Fruit fly (Drosophila melanogaster) ovary, adult (tissue): ENCODE measurements around the gene Clc.

ENCODE experiments used
- CG17801 ChIP-seq: fragments of 200-800 bp; optimal IDR thresholded peaks from 2 replicates; lab custom pipeline; 2019; ENCODE audit warnings: missing biosample characterization, mild to moderate bottlenecking, missing genetic modification characterization, moderate library complexity; ENCODE audit not compliant: partially characterized antibody

The Clc gene

DNA sequence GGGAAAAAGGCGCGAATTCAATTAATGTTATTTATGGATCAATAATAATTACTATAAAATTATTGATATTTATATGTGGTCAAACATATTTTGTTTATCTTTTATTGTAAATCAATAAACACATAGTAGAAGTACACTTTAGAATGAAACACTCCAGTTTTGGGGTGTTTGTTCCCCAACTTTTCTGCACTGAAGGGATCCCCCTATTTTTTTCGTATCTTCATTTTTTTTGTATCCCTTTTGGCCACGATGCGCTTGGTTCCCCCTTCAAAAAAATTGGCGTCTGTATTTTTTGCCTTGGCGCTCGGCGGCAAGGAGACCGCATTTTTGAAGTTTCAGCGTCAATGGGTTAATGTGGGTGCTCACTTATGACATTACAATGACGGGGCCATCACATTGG lies at the start of gene Clc:
TSS of gene Clc (plus strand) at position 301 of the 400 bp plus-strand sequence.
- TF ChIP-seq CG17801 (GFP tag; lab: Kevin White, UChicago): no peak

DNA sequence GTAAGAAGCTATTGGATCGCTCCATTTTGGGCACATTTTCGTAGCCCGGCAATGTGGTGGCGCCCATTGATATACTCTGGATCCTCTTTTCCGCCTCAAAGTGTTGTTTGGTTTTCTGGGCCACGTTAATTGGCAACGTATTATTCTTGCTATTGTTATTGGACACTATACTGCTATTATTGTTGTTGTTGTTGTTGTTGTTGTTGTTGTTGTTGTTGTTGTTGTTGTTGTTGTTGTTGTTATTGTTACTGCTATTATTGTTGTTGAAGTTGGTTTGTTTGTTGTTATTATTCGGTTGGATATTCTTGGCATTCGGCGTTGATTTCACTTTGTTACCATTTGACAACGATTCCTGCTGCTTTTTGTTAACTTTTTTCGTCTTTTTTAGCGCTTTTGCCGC lies 49.0 kb upstream of the Clc start:
- no peak for TF ChIP-seq CG17801 (GFP tag; lab: Kevin White, UChicago)

DNA sequence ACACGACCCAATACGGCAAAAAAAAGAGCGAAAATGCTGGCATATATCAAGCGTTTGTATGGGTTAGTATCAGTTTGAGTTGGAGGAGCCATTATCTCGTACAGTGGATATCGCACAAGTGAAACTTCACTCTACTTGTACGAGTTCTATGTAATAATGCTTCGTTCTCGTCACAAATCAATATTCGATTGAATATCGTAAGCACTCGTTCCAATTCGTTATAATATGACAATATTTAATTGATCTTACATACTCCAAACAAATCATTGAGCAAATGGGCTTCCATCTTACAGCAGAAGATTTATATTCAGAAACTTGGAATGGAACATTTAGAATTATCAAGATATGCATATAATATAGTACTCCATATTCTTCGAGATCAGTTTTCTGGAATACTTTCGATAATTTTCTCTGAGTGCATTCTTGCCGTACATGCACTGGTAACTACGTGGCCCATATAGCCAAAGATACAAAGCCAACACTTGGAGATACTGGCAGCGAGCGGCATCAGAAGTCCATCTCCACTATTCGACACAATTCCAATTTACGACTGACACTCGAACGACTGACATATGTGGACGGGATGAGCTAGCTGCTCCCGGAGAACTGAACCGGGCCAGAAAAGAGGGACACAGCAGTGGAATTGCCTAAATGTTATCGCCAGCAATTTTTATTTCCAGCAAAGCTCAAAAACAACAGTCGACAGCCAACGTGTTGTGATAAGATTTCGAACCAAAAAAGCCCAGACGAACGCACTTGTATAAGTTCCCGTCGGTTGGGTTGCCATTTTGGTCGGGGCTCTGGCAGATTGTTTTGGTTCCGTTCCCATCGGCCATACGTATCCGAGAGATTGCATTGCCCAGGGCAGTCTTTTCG lies 47.7 kb upstream of the Clc start:
- TF ChIP-seq CG17801 (GFP tag; lab: Kevin White, UChicago): no peak

DNA sequence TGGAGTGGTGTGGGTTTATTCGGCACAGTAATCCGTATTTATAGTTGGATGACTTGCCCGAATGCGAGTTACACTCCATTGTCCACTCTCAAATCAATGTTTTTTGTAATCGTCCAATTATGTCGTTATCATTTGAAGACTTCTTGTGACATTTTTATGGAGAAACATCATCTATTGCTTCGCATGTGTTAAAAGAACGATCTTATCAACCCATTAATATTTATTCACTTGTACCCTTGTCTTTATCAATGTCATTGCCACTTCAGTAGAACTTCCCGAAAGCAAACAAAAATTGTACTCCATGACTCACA lies 47.1 kb upstream of the Clc start:
- TF ChIP-seq CG17801 (GFP tag; lab: Kevin White, UChicago): no peak

DNA sequence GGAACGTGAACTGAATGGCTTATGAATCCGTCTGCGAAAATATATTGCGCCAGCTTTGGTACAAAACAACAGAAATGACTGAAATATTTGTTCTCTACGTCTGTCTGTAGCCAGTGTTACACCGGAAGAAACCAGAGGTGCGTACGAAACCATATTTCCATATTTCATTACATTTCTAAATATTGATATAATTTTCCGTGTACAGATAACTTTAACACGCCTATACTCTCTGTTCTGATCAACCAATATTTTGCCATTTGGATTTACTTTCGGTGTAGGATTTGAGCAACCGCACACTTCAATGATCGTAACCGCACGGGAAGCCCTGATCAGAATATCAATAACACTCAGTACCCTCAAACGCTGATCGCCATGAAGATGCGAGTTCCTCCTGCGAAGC lies 46.1 kb upstream of the Clc start:
- no peak for TF ChIP-seq CG17801 (GFP tag; lab: Kevin White, UChicago)

DNA sequence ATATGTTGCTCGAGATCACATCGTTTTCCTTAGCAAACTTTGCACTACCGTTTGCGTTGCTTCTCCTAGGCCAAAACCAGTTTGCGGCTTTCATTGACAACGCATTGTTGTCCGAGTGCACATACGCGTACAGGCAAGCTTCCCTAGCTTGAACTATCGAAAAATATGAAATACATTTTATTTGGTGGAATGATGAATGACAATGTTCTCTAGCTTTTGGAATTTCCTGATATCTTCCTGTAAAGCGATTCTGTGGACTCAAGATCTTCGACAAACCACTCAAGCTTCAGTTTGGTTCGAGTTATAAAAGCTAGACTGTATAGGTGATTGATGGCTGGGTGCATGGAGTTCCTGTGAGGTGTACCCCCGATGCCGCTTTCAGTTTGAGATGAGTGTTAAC lies 45.0 kb upstream of the Clc start:
- TF ChIP-seq CG17801 (GFP tag; lab: Kevin White, UChicago): no peak

DNA sequence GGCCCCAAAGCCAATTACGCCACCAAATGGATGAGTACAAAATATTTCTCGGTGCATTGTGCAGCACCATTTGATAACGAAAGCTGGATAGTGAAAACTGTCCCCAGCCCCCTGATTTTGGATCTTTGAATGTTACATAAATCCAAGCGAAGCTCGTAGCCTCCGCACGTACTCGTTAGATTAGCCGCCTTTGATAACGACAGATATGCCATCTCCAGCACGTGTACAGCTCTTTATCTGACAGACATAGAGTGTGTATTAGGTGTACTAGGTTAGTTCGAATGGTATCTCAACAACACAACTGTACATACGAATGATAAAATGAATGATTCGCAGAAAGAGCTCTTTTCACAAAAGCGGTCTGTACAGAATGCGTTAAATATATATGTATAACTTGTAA lies 44.5 kb upstream of the Clc start:
- no peak for TF ChIP-seq CG17801 (GFP tag; lab: Kevin White, UChicago)

DNA sequence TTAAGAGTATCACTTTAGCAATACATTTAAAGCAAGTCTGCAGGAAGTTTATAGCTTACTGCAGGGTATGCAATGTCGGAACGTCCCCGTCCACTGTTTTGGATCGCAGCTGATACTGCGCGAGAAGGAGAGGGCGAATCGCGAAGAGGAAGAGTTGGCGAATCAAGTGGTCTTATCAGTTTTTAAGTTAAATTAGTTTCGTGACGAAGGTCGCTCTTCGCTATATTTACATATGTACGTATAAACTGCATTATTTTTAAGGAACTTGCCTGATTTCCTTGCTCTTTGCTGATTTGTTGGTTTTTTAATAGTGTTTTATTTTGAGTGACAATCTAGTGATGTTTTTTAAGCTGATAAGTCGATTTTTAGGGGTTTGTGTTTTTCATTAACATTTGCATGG lies 43.6 kb upstream of the Clc start:
- TF ChIP-seq CG17801 (GFP tag; lab: Kevin White, UChicago): no peak

DNA sequence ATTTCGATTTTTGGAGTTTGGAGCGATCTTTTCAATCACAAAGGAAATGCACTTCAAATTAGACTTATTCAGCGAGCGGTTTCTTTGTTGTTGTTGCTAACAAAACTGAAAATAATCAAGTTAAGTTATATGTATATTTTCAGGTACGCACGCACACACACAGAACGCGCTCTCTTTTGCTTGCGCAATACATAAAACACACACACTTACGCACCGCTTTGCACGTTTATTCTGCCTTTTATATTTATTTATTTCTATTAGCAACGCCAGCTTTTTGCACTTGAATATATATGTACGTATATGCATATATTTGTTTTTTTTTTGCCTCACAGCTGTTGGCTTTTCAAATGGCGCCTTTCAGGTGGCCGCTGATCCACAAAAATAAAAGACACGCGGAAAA lies 43.2 kb upstream of the Clc start:
- TF ChIP-seq CG17801 (GFP tag; lab: Kevin White, UChicago): no peak

DNA sequence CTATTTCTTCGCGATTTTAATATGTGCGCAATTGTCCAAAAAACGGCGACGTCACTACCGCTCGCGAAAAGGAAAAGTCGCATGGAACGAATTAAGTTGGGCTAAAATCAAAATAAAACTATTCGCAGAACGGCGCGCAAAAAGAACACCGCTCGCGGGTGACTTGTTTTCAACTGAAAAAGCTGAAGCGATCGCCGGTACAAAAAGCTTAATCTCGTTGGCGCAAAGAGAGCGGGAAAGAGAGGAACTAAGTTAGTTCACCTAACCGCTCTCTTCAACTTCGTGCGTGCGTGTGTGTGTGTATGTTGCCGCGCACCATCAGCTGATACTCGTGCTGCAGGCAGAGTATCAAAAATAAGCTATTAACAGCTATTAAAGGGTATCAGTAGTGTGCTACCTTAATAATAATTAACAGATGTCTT lies 42.7 kb upstream of the Clc start, which contains the start of gene CG42674:
TSS of gene CG42674 (minus strand) at position 180 of the 422 bp plus-strand sequence.
- peak; percentile 69 for TF ChIP-seq CG17801 (GFP tag; lab: Kevin White, UChicago)

DNA sequence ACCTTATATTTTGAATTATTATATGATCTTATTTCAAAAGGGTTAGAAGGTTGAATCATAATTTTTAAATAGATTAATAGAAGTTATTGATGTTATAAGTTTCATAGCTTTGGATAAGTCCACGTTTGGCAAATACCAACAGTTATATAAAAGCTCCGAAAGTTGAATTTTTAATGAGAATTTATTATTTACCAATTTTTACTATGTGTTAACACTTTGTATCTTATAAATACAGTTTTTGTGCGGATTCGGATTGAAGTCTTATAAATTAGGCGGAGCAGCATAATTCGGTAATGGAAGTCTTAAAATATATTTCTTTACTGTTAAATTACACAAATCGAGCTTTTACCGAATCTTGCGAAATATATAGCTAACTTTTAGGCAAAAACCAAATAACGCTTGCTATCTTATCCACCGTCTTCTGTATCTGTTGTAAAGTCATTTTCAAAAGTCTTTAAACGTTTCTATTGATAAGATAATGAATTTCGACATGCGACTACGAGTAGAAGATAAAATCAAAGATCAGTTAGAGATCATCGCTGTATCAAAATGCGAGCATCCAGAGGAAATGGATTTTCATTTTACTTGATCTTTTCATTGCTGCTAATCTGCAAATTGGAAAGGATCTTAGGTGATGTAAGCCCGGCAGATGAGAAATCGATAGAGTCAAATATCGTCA lies 41.1 kb upstream of the Clc start, which contains the start of gene CG42833:
TSS of gene CG42833 (plus strand) at position 525 of the 679 bp plus-strand sequence.
- TF ChIP-seq CG17801 (GFP tag; lab: Kevin White, UChicago): no peak

DNA sequence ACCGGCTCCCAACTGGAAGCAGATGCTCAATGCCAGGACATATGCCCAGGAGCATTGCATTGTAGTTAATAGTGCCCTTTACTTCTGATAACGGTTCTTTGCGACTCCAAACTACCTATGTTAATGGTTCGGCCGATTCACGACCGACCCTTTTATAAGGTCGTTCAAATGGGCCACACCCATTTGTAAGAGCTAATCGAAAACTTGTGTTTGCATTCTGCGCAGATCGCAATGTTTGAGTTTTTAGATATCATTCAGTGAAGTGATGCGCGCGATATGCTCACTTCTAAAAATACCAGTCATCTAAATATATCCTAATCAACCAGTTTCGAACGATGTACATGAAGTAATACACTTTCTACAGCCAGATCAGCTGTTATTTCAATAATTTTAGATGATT lies 39.3 kb upstream of the Clc start, which contains the start of gene obst-F:
TSS of gene obst-F (minus strand) at position 101 of the 400 bp plus-strand sequence.
- TF ChIP-seq CG17801 (GFP tag; lab: Kevin White, UChicago): no peak

DNA sequence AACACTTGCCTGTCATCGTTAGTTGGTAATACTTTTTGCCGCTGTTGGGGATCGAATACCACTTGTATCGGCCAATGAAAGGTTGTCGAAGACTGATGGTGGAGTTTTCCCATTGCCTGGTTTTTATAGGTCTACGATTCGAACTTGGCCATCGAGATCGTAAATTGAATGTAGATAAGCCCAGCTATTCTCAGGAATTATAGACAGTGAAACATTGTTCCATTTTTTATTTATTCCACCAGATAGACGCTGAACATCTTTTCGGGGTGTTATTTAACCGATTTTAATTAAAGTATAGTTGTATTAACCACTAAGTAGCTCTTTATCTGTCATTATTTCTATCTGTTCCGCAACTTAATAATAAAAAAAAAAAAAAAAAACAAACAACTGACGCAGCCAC lies 37.3 kb upstream of the Clc start, which contains the start of gene CG7298:
TSS of gene CG7298 (minus strand) at position 101 of the 400 bp plus-strand sequence.
- TF ChIP-seq CG17801 (GFP tag; lab: Kevin White, UChicago): no peak

DNA sequence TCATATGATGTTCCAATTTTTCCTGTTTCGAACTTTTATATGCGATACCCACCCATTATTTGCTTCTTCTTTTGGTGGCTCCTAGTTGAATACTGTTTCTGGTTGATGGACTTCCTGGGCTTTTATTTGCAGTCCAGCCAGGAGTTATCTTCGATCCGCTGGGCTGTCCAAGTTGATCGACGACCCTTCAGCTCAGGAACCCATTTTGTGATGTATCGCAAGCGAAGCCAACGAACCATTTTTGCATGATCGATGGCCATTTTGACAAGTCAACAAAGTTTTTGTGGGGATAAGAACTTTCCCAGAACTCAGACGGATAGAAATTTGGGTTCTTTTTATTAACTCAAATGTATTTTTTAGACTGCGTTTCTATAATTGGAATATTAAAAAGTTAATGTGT lies 34.9 kb upstream of the Clc start, which contains the start of gene CG7290:
TSS of gene CG7290 (minus strand) at position 101 of the 400 bp plus-strand sequence.
- TF ChIP-seq CG17801 (GFP tag; lab: Kevin White, UChicago): no peak

DNA sequence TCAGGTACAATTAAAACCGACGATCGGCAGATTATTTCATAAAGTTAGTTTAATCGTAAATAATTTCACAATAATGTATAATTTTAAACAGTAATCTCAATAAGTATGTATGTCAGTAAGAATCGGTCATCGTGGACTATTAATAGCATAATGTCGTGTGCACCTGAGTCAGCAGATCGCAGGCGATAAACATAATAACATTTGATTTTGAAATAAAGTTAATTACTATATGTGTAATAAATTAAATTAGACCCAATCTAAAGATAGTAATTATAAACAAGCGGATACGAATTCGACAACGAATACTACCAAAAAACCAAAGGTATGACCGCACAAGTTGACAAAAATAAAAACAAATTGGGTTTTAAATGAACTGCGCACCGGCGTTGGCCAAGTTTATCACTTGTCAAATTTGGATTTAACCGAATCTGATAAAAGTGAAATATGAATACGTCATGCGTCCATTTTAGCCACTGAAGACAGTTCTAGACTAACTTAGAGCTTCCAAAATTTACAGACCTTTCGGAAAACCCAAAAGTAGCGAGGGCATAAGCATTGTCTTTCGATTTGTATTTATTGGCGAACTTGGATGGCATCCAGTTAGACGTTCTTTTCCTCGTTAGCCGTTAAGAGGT lies 33.8 kb upstream of the Clc start, which contains the start of gene CG6996:
TSS of gene CG6996 (plus strand) at position 585 of the 635 bp plus-strand sequence.
- TF ChIP-seq CG17801 (GFP tag; lab: Kevin White, UChicago): no peak
